Fruit fly (Drosophila melanogaster) Kc167 (cell line): ENCODE data around the gene CG6180.

Source experiments
- Myc ChIP-seq: fragments of >200 bp; optimal IDR thresholded peaks from 2 replicates; lab custom pipeline; 2017; ENCODE audit warnings: missing external identifiers
- Sin3A ChIP-seq: fragments of >200 bp; optimal IDR thresholded peaks from 2 replicates; lab custom pipeline; 2018; ENCODE audit warnings: missing external identifiers
- h ChIP-seq: fragments of >200 bp; optimal IDR thresholded peaks from 3 replicates; lab custom pipeline; 2018; ENCODE audit warnings: missing external identifiers
- insv ChIP-seq: fragments of >200 bp; optimal IDR thresholded peaks from 3 replicates; lab custom pipeline; 2018; ENCODE audit warnings: missing external identifiers
- psq ChIP-seq: fragments of >200 bp; optimal IDR thresholded peaks from 2 replicates; lab custom pipeline; 2017; ENCODE audit warnings: missing external identifiers
- ttk ChIP-seq: sonication (Bioruptor generic); optimal IDR thresholded peaks from 2 replicates; lab custom pipeline; 2017; ENCODE audit warnings: missing external identifiers

DNA sequence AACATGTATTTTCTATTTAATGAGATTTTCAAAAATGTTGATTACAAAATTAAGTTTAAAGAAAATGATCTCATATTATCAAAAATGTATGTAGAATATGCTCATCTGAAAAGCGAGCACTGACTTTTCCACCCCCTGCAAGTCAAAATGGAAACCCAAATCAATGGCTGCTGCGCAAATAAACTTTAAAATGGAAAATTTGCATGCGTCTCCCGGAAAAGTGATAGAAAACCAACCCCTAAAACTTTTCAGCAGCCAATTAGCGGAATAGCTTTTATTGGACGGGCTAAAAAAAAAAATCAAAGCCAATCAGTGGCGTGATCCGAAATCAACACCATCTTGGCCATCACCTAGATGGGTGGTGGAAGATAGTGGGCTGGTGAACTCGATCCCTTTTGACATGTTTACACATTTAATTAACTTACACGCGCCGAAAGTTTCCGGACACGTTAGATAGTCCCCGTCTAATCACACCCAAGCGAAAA, 18.1 kb upstream of the CG6180 start:
- no peak for TF ChIP-seq psq (lab: Kevin White, UChicago)
- no peak for TF ChIP-seq Myc
- TF ChIP-seq Sin3A (lab: Kevin White, UChicago) = no peak
- no peak for TF ChIP-seq h (lab: Kevin White, UChicago)
- no peak for TF ChIP-seq insv (lab: Kevin White, UChicago)
- TF ChIP-seq ttk (lab: Kevin White, UChicago) = no peak
